Worm (Caenorhabditis elegans): Measurements from ENCODE around the gene dlc-4.

The dlc-4 gene

DNA sequence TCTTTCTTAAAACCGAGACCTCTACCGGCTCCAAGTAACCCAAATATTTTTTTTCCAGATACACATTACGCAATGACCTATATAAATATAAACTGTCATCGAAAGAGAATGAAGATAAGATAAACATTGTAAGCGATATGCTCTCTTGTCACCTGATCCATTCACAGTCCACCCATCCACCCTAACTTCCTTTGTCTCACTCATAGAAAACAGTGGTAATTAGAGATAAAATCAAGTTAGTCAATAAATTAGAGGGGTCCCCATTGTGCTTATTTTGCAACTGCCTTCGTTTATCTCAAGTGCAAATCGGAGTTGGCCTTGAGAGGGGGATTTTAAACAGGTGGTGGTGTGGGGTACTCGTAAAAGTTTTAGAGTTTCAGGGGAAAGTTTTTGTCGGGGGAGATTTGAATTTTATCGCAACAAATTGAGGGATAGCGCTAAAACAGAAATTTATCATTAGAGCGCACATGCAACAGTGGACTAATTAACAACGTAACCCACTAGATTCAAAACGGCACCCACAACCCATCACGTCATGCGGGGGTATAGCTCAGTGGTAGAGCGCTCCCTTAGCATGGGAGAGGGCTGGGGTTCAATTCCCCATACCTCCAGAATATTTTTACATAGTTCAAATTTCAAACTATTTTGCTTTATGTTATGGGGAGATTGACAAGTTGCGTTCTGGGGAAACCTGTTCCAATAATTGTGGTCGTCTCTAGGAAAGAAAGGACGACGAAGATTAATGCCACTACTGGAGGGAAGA, 45.0 kb upstream of the dlc-4 start (continued):
- TF ChIP-seq madf-10 (tag; optimal IDR thresholded peaks at IDR 0.05), result peak; percentile 21
- peak; percentile 35 for TF ChIP-seq nhr-179 (tag; optimal IDR thresholded peaks at IDR 0.05)
- TF ChIP-seq ztf-28 (GFP tag; IDR thresholded peaks at IDR 0.05), result no peak
- peak; percentile 58 for TF ChIP-seq F49E8.2 (tag; optimal IDR thresholded peaks at IDR 0.05; ENCODE audit: insufficient read depth)
- TF ChIP-seq F57A8.1 (GFP tag; optimal IDR thresholded peaks at IDR 0.05), result no peak
- no peak for TF ChIP-seq B0035.1 (tag; optimal IDR thresholded peaks at IDR 0.05)
- TF ChIP-seq tbx-9 (tag; optimal IDR thresholded peaks at IDR 0.05; ENCODE audit: borderline replicate concordance), result no peak
- TF ChIP-seq F10E7.11 (tag; optimal IDR thresholded peaks at IDR 0.05), result no peak
- no peak for TF ChIP-seq K11D2.4 (GFP tag; IDR thresholded peaks at IDR 0.05)
- TF ChIP-seq snpc-3.4 (tag; optimal IDR thresholded peaks at IDR 0.05), result peak; percentile 68
- TF ChIP-seq snpc-1.3 (tag; optimal IDR thresholded peaks at IDR 0.05; ENCODE audit: insufficient read depth), result peak; percentile 57
- TF ChIP-seq D2030.7 (GFP tag; IDR thresholded peaks at IDR 0.05), result peak; percentile 75
- TF ChIP-seq egrh-3 (GFP tag; IDR thresholded peaks at IDR 0.05), result peak; percentile 35; the same call in 1 of the 2 replicates
- TF ChIP-seq ztf-26 (tag; optimal IDR thresholded peaks at IDR 0.05), result no peak
- peak; percentile 14 for TF ChIP-seq efl-1 (GFP tag; optimal IDR thresholded peaks at IDR 0.05)
- no peak for TF ChIP-seq ama-1 (optimal IDR thresholded peaks at IDR 0.05)
- TF ChIP-seq ama-1 (GFP tag; optimal IDR thresholded peaks at IDR 0.05), result peak; percentile 50 to 56
- no peak for TF ChIP-seq F33H1.4 (GFP tag; IDR thresholded peaks at IDR 0.05)
- TF ChIP-seq mcd-1 (GFP tag; IDR thresholded peaks at IDR 0.05), result peak; percentile 90
- TF ChIP-seq athp-1 (tag; optimal IDR thresholded peaks at IDR 0.05), result peak; percentile 59
- TF ChIP-seq let-607 (tag; optimal IDR thresholded peaks at IDR 0.05), result peak in 1 of 2 experiments; percentile 23
- peak; percentile 61; the same call in 1 of the 2 replicates for TF ChIP-seq Y56A3A.18 (GFP tag; IDR thresholded peaks at IDR 0.05)
- TF ChIP-seq attf-3 (GFP tag; conservative IDR thresholded peaks at IDR 0.05), result no peak
- peak; percentile 69 for TF ChIP-seq hmg-1.2 (GFP tag; IDR thresholded peaks at IDR 0.05)
- TF ChIP-seq repo-1 (tag; optimal IDR thresholded peaks at IDR 0.05), result peak; percentile 0
- TF ChIP-seq lir-1 (GFP tag; conservative IDR thresholded peaks at IDR 0.05), result no peak
- TF ChIP-seq F22D6.2 (tag; optimal IDR thresholded peaks at IDR 0.05), result no peak
- peak; percentile 18 for TF ChIP-seq lin-40 (tag; optimal IDR thresholded peaks at IDR 0.05)
- no peak for TF ChIP-seq lag-1 (GFP tag; IDR thresholded peaks at IDR 0.05)
- TF ChIP-seq mel-28 (tag; optimal IDR thresholded peaks at IDR 0.05; ENCODE audit: borderline replicate concordance), result no peak
- peak; percentile 85 for TF ChIP-seq die-1 (tag; optimal IDR thresholded peaks at IDR 0.05)
- no peak for TF ChIP-seq Y95B8A.8 (GFP tag; IDR thresholded peaks at IDR 0.05)
- no peak for TF ChIP-seq F39B2.1 (GFP tag; IDR thresholded peaks at IDR 0.05)
- TF ChIP-seq dpl-1 (GFP tag; optimal IDR thresholded peaks at IDR 0.05), result no peak
- peak; percentile 69; the same call in 1 of the 2 replicates for TF ChIP-seq Y53G8AR.9 (GFP tag; conservative IDR thresholded peaks at IDR 0.05)
- no peak for TF ChIP-seq F57C9.4 (tag; optimal IDR thresholded peaks at IDR 0.05)
- TF ChIP-seq ccch-3 (GFP tag; optimal IDR thresholded peaks at IDR 0.05), result no peak
- 0 out of 2 replicates have a peak, but pooled peaks have one; percentile 18 for TF ChIP-seq egl-18 (GFP tag; IDR thresholded peaks at IDR 0.05)
- TF ChIP-seq let-526 (GFP tag; IDR thresholded peaks at IDR 0.05), result no peak
- TF ChIP-seq nfya-1 (tag; optimal IDR thresholded peaks at IDR 0.05; ENCODE audit: borderline replicate concordance, insufficient read depth), result no peak
- peak; percentile 67 for TF ChIP-seq sptf-2 (GFP tag; optimal IDR thresholded peaks at IDR 0.05)
- TF ChIP-seq egl-44 (GFP tag; IDR thresholded peaks at IDR 0.05), result no peak
- TF ChIP-seq madf-3 (GFP tag; IDR thresholded peaks at IDR 0.05), result no peak
- no peak for TF ChIP-seq T26A5.8 (tag; optimal IDR thresholded peaks at IDR 0.05)
- peak; percentile 32 for TF ChIP-seq ceh-79 (tag; optimal IDR thresholded peaks at IDR 0.05)
- no peak for TF ChIP-seq hlh-12 (tag; optimal IDR thresholded peaks at IDR 0.05)
- TF ChIP-seq bed-1 (GFP tag; IDR thresholded peaks at IDR 0.05), result no peak

Data from whole organism, young adult.